Fruit fly (Drosophila melanogaster): ENCODE results near the gene cic.

The cic gene

DNA sequence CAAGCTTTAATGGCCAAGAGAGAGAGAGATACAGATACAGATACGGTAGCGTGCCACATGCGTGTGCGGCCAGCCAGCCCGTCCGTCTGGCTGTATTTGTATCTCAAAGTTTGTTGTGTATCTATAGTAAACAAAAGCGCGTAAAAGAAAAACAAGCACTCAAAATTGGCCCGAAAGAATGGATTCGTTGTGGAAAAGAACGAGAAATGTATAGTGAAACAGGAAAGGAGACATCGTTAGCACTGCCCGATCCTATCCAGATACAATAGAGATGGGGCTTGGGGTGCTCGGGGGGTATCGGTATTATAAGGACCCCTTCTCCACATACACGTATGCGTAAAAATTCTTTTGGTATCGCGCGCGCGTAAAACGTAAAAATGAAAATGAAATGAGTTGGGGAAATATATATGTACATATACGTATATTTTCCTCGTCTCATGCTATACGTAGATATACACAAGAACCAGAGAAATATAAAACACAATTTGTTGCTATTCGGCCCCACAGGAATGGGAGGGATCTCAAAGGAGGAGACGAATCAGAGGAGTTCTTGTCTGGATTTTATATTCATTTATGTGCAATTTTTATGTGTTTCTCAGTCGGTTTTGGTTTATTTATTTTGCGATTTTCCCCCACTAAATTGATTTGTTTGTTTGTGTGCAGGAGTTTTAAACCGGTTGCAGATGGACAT lies 11.4 kb downstream of the cic start:
- TF ChIP-seq Hr4 (GFP tag; optimal IDR thresholded peaks at IDR 0.05) (no peak), CG6792 (GFP tag; optimal IDR thresholded peaks at IDR 0.05) (no peak), dsx (GFP tag; optimal IDR thresholded peaks at IDR 0.05; ENCODE audit: poor library complexity, severe bottlenecking) (peak; percentile 75), fd59A (GFP tag; optimal IDR thresholded peaks at IDR 0.05) (no peak), fkh (GFP tag; optimal IDR thresholded peaks at IDR 0.05) (peak; percentile 90), CG10631 (GFP tag; optimal IDR thresholded peaks at IDR 0.05) (no peak), Hr39 (GFP tag; optimal IDR thresholded peaks at IDR 0.05) (no peak), esn (GFP tag; optimal IDR thresholded peaks at IDR 0.05) (no peak), Eip78C (GFP tag) (peak; percentile 67), spab (GFP tag; optimal IDR thresholded peaks at IDR 0.05) (no peak), CG11294 (GFP tag; IDR thresholded peaks at IDR 0.05) (no peak), Lpt (GFP tag; optimal IDR thresholded peaks at IDR 0.05) (no peak), CG6163 (GFP tag; IDR thresholded peaks at IDR 0.05) (peak; percentile 45; the same call in 1 of the 3 replicates), CG9139 (GFP tag; optimal IDR thresholded peaks at IDR 0.05) (peak; percentile 24), topi (GFP tag; optimal IDR thresholded peaks at IDR 0.05) (no peak), Sox14 (GFP tag; optimal IDR thresholded peaks at IDR 0.05) (no peak), CG11902 (GFP tag; optimal IDR thresholded peaks at IDR 0.05) (no peak), achi (GFP tag; optimal IDR thresholded peaks at IDR 0.05) (no peak), CG8119 (GFP tag; IDR thresholded peaks at IDR 0.05) (no peak), Sox102F (GFP tag; optimal IDR thresholded peaks at IDR 0.05) (peak; percentile 7), ss (GFP tag; optimal IDR thresholded peaks at IDR 0.05) (peak; percentile 21 to 66), Eip75B (GFP tag; optimal IDR thresholded peaks at IDR 0.05) (peak; percentile 3), vri (GFP tag; optimal IDR thresholded peaks at IDR 0.05) (no peak), Met (GFP tag; optimal IDR thresholded peaks at IDR 0.05) (no peak), Sox15 (GFP tag; optimal IDR thresholded peaks at IDR 0.05) (no peak), CG6808 (GFP tag; optimal IDR thresholded peaks at IDR 0.05) (peak; percentile 8), Ets96B (tag; optimal IDR thresholded peaks at IDR 0.05) (peak; percentile 17), eg (GFP tag; IDR thresholded peaks at IDR 0.05) (no peak), cyc (GFP tag; optimal IDR thresholded peaks at IDR 0.05) (no peak), CG6276 (GFP tag; optimal IDR thresholded peaks at IDR 0.05) (no peak), Blimp-1 (GFP tag; optimal IDR thresholded peaks at IDR 0.05) (no peak)

DNA sequence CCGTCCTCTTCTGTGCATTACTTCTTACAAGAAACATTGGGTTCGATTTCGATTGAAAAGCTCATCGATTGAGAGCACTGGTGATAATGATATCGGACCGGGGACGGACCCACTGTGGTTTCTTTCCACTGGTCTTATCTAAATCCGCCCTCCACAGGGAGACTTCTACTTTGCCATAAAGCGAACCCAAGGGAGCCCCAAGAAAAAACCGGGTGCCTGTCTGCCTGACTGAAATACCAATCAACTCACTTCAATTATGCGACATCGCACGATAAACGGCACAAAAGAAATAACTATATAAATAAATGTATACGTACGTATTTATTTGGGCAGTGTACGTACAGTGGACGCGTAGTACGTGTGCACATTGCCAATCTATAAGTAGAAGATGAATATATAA lies 12.2 kb downstream of the cic start:
- no peak for TF ChIP-seq Sox102F (GFP tag; optimal IDR thresholded peaks at IDR 0.05)
- TF ChIP-seq CG3032 (tag; optimal IDR thresholded peaks at IDR 0.05), result peak; percentile 30
- TF ChIP-seq fd59A (GFP tag; optimal IDR thresholded peaks at IDR 0.05), result no peak
- TF ChIP-seq Hr38 (GFP tag; optimal IDR thresholded peaks at IDR 0.05), result no peak
- TF ChIP-seq CG6792 (GFP tag; optimal IDR thresholded peaks at IDR 0.05), result no peak
- no peak for TF ChIP-seq CG15336 (GFP tag; IDR thresholded peaks at IDR 0.05)
- peak; percentile 30 for TF ChIP-seq vri (GFP tag; optimal IDR thresholded peaks at IDR 0.05)
- TF ChIP-seq CG7368 (GFP tag; optimal IDR thresholded peaks at IDR 0.05), result no peak
- TF ChIP-seq esn (GFP tag; optimal IDR thresholded peaks at IDR 0.05), result no peak
- peak; percentile 34 for TF ChIP-seq Eip93F (GFP tag; optimal IDR thresholded peaks at IDR 0.05)
- no peak for TF ChIP-seq topi (GFP tag; optimal IDR thresholded peaks at IDR 0.05)
- no peak for TF ChIP-seq CG11762 (GFP tag; optimal IDR thresholded peaks at IDR 0.05; ENCODE audit: insufficient read depth)
- TF ChIP-seq CG9139 (GFP tag; optimal IDR thresholded peaks at IDR 0.05), result peak; percentile 33
- no peak for TF ChIP-seq CG4318 (GFP tag; optimal IDR thresholded peaks at IDR 0.05)
- TF ChIP-seq CG34406 (GFP tag; optimal IDR thresholded peaks at IDR 0.05), result no peak
- no peak for TF ChIP-seq Sox15 (GFP tag; optimal IDR thresholded peaks at IDR 0.05)
- TF ChIP-seq lz (GFP tag; optimal IDR thresholded peaks at IDR 0.05), result no peak
- TF ChIP-seq CG6276 (GFP tag; optimal IDR thresholded peaks at IDR 0.05), result no peak
- no peak for TF ChIP-seq achi (GFP tag; optimal IDR thresholded peaks at IDR 0.05)
- TF ChIP-seq Eip78C (GFP tag), result peak; percentile 72
- no peak for TF ChIP-seq Gug (GFP tag; IDR thresholded peaks at IDR 0.05)
- TF ChIP-seq Smox (GFP tag; optimal IDR thresholded peaks at IDR 0.05), result no peak
- TF ChIP-seq Met (GFP tag; optimal IDR thresholded peaks at IDR 0.05), result no peak
- peak; percentile 76 for TF ChIP-seq svp (GFP tag)
- no peak for TF ChIP-seq OdsH (GFP tag; optimal IDR thresholded peaks at IDR 0.05)
- TF ChIP-seq CG31627 (GFP tag; optimal IDR thresholded peaks at IDR 0.05), result no peak
- TF ChIP-seq Hr4 (GFP tag; optimal IDR thresholded peaks at IDR 0.05), result no peak
- no peak for TF ChIP-seq dac (GFP tag; optimal IDR thresholded peaks at IDR 0.05)
- TF ChIP-seq fkh (GFP tag; optimal IDR thresholded peaks at IDR 0.05), result no peak
- no peak for TF ChIP-seq Eip75B (GFP tag; optimal IDR thresholded peaks at IDR 0.05)
- TF ChIP-seq eg (GFP tag; IDR thresholded peaks at IDR 0.05), result 0 out of 3 replicates have a peak, but pooled peaks have one; percentile 26
- TF ChIP-seq CG3919 (GFP tag; optimal IDR thresholded peaks at IDR 0.05), result no peak
- peak; percentile 18 for TF ChIP-seq CG10669 (GFP tag; optimal IDR thresholded peaks at IDR 0.05)
- peak; percentile 34; the same call in 1 of the 2 replicates for TF ChIP-seq CG11294 (GFP tag; IDR thresholded peaks at IDR 0.05)
